Worm (Caenorhabditis elegans): ENCODE measurements around the gene rpb-6.

DNA sequence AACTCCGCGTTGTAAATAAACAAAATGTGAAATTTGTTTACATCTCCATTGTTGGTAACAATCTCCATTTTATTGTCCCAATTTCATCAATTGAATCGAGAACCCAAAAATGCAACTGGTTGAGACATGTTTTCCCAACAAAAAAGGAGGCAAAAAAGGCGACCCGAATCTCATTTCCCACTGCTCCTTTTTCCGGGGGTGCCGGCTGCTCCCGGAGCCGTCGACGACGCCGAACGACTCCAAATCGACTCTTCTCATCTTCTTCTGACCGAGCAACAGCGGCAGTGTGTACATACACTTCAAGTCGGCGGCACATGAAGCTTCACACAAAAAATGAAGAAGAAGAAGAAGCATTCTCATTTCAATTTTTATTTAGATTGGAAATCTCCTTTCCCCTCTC, 12.7 kb upstream of the rpb-6 start:
- TF ChIP-seq dao-5 (tag; optimal IDR thresholded peaks at IDR 0.05) = no peak
- TF ChIP-seq W03F9.2 (tag; optimal IDR thresholded peaks at IDR 0.05) = no peak

Data from whole organism, L4/young adult.